Worm (Caenorhabditis elegans) whole organism, L2 larva: Measurements from ENCODE around the gene F13E9.13.

Experiments
- C34F6.9 ChIP-seq: fragments of 150-350 bp; optimal IDR thresholded peaks from 2 replicates; lab custom pipeline; 2014; ENCODE audit warnings: missing biosample characterization, missing genetic modification characterization
- elt-1 ChIP-seq: fragments of 150-350 bp; optimal IDR thresholded peaks from 2 replicates; lab custom pipeline; 2014; ENCODE audit warnings: missing biosample characterization, missing genetic modification characterization
- lin-39 ChIP-seq: fragments of 150-350 bp; optimal IDR thresholded peaks from 2 replicates; lab custom pipeline; 2014; ENCODE audit warnings: missing biosample characterization, missing genetic modification reagents, missing genetic modification characterization
- lsy-2 ChIP-seq, 2 experiments: fragments of 150-350 bp in 1 of 2; sonication (generic microtip) in 1 of 2; optimal IDR thresholded peaks; 2 replicates each; lab custom pipeline; 2014 to 2017; ENCODE audit warnings: missing biosample characterization in 2 of 2, missing genetic modification characterization in 2 of 2
- mdl-1 ChIP-seq, 2 experiments: fragments of 150-350 bp in 1 of 2; sonication (generic microtip) in 1 of 2; optimal IDR thresholded peaks; 2 replicates each; lab custom pipeline; 2017; ENCODE audit warnings: missing biosample characterization in 2 of 2, missing genetic modification characterization in 2 of 2
- nhr-10 ChIP-seq: sonication (generic microtip); optimal IDR thresholded peaks from 2 replicates; lab custom pipeline; 2017; ENCODE audit warnings: missing biosample characterization, missing genetic modification characterization
- nhr-11 ChIP-seq: fragments of 150-350 bp; optimal IDR thresholded peaks from 2 replicates; lab custom pipeline; 2014; ENCODE audit warnings: missing biosample characterization, missing genetic modification characterization
- nhr-77 ChIP-seq: fragments of 150-350 bp; optimal IDR thresholded peaks from 2 replicates; lab custom pipeline; 2014; ENCODE audit warnings: missing biosample characterization, missing genetic modification characterization
- snpc-4 ChIP-seq: fragments of 150-350 bp; optimal IDR thresholded peaks from 2 replicates; lab custom pipeline; 2014; ENCODE audit warnings: missing biosample characterization, missing genetic modification characterization
- zag-1 ChIP-seq: fragments of 150-350 bp; optimal IDR thresholded peaks from 2 replicates; lab custom pipeline; 2014; ENCODE audit warnings: missing biosample characterization, missing genetic modification characterization

ce11 chrIV:10855946-10856345 lies 25.4 kb upstream of the F13E9.13 start:
- no peak for TF ChIP-seq snpc-4 (tag; lab: Kevin White, UChicago)
- no peak for TF ChIP-seq lin-39
- no peak for TF ChIP-seq mdl-1 (tag; optimal IDR thresholded peaks at IDR 0.05; lab: Kevin White, UChicago)
- TF ChIP-seq C34F6.9 (tag; lab: Kevin White, UChicago): no peak
- TF ChIP-seq elt-1 (tag; lab: Kevin White, UChicago): no peak
- TF ChIP-seq zag-1 (tag; lab: Kevin White, UChicago): no peak
- TF ChIP-seq nhr-11 (tag; lab: Kevin White, UChicago): no peak
- TF ChIP-seq nhr-77 (tag; lab: Kevin White, UChicago): no peak
- no peak for TF ChIP-seq lsy-2 (tag; optimal IDR thresholded peaks at IDR 0.05; lab: Kevin White, UChicago)
- TF ChIP-seq nhr-10 (tag; lab: Kevin White, UChicago): no peak
